Worm (Caenorhabditis elegans) whole organism, L4/young adult: ENCODE data around the gene srbc-75.

Source experiments
- dao-5 ChIP-seq: sonication (generic microtip); optimal IDR thresholded peaks from 2 replicates; lab custom pipeline; 2016; ENCODE audit warnings: missing genotype, missing genetic modification characterization, moderate library complexity, missing compliant biosample characterization
- him-1 ChIP-seq: sonication (generic microtip); optimal IDR thresholded peaks from 2 replicates; lab custom pipeline; 2016; ENCODE audit warnings: missing genotype, missing genetic modification reagents, missing genetic modification characterization, missing compliant biosample characterization

DNA sequence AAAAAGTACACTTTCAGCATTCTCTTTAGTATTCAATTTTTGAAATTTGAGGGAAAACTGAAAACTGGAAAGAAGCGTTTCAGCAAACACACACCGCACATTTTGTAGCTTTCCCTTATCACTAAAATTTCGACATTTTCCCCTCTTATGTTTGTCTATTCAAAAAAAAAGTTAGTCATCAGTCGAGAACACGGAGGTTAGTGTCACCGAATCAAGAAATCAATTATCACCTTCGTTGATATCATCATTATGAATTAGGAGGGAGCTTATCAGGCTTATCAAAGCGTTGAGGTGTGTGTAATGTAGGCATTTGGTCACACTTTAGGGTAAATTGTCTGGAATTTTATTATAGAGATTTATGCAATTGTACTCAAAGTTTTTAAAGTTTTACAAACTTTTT is 45.0 kb downstream of the srbc-75 start, which contains the start of gene cpr-3:
- TF ChIP-seq him-1 (tag; lab: Kevin White, UChicago) (no peak), dao-5 (tag; lab: Kevin White, UChicago) (no peak)
